Fruit fly (Drosophila melanogaster) whole organism, larva: ENCODE measurements around the gene MRP.

Source experiments
- noc ChIP-seq: fragments of 200-800 bp; sonication (Bioruptor generic); optimal IDR thresholded peaks from 3 replicates; lab custom pipeline; 2019; ENCODE audit warnings: missing biosample characterization, mild to moderate bottlenecking, missing genetic modification characterization, moderate library complexity

MRP gene

dm6 chr2L:12718437-12719376 lies at the start of gene MRP:
TSS of gene MRP (plus strand) at chr2L:12719045.
- peak; percentile 44 for TF ChIP-seq noc (tag; lab: Kevin White, UChicago)

DNA sequence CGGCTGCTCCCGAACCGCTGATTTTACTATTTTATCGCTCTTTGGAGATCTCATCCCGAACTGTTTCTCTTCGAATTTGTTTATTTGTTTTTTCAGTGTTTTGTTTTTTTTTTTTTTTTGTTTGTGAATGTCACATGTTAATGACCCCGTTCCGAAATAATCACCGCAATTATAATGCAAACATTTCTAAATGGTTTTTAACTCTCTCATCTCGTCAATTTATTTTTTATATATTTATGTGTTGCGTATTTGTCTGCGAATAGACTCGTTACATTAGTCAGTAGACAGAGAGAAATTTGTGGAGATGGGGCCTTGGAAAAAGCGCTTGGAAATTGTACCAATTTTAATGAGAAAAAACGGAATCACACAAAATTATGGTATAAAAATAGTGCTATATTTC lies 49.2 kb upstream of the MRP start, which contains the start of gene Nepl7:
TSS of gene Nepl7 (minus strand) at position 101 of the 400 bp plus-strand sequence.
- no peak for TF ChIP-seq noc (tag; lab: Kevin White, UChicago)

- no peak for TF ChIP-seq noc (tag; lab: Kevin White, UChicago)
Observed at dm6 chr2L:12672296-12672695, 46.5 kb upstream of the MRP start.

DNA sequence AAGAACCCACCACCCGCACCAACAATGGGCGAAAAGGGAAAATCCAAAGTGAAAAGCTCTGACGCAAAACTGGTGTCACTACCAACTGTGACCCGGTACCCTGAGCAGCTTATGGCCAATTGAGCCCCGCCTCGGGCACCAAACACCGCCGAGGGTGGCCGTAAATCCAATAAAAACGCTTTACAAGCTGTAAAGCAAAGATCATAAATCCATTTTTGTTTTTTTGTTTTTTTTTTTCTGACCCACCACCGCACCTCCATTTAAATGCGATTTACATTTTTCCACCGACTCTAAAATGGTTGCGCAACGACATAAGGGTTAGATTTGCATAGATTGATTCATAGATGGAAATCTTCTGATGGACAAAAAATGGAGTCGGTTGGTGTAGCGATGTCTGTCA lies 44.5 kb upstream of the MRP start:
- no peak for TF ChIP-seq noc (tag; lab: Kevin White, UChicago)

DNA sequence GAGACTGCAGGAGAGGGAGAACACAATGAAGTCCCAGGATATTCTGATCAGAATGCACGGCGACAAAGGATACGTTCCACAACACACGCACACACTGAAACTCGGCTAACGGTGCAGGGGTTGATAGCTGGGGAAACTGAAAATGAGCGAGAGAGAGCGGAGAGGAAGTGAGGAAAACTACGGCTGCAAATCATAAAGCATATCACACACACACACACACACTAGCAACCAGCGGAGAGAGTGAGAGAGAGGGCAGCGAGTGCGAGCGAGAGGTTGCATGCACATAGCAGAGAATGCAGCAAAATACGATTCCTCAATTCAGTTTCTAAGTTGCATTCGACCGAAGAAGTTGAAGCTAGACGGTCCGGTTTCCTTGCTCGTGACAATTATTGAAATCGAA lies 40.6 kb upstream of the MRP start:
- TF ChIP-seq noc (tag; lab: Kevin White, UChicago) = no peak

- TF ChIP-seq noc (tag; lab: Kevin White, UChicago) = no peak
Observed at dm6 chr2L:12679310-12679709, 39.5 kb upstream of the MRP start.

dm6 chr2L:12681603-12682368 lies 37.1 kb upstream of the MRP start:
- no peak for TF ChIP-seq noc (tag; lab: Kevin White, UChicago)

DNA sequence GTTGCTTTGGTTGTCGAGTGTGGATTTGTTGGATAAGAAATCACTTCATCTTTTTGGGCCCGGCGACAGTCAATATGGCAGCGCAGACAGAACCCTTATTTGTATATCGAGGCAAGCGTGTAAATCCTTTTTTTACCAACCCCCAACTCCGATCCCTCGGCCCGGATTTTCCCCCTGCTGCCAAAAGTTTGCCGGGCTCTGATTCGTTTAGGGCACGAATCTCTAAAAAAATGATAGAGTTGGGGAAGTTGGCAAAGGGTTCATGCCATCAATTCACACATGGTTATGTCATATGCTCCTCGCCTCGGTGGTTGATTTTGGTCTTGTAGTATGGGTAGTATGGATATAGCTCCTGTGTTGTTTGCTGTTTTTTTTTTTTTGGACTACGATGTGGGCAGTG lies 32.0 kb upstream of the MRP start:
- no peak for TF ChIP-seq noc (tag; lab: Kevin White, UChicago)

- no peak for TF ChIP-seq noc (tag; lab: Kevin White, UChicago)
Observed at dm6 chr2L:12689281-12689765, 29.5 kb upstream of the MRP start.

- TF ChIP-seq noc (tag; lab: Kevin White, UChicago) = no peak
Observed at dm6 chr2L:12692343-12693079, 26.3 kb upstream of the MRP start, which contains the start of the genes CCT4 and CG6153. TSS of gene CCT4 (minus strand) at chr2L:12692934. TSS of gene CG6153 (plus strand) at chr2L:12692993.

dm6 chr2L:12694823-12695420 lies 23.9 kb upstream of the MRP start, which contains the start of the genes IFT43 and PICK1:
TSS of gene IFT43 (minus strand) at chr2L:12694988.
TSS of gene PICK1 (plus strand) at chr2L:12695033.
- TF ChIP-seq noc (tag; lab: Kevin White, UChicago) = no peak

DNA sequence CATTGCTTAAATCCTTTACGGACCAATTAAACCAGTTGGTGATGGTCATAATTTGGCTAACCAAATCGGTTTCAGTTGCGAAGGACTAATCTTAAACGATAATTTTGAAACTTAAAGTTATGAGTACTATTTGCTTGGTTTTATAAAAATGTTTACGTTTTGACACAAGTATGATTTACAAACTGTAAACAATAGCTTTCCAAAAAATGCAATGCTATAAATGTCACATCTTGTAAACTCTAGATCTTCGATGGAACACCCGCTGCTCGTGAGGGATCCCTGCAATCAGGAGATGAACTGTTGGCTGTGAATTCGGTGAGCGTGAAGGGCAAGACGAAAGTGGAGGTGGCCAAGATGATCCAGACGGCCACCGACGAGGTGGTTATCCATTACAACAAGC lies 21.6 kb upstream of the MRP start, which contains the start of gene CG5781:
TSS of gene CG5781 (minus strand) at position 101 of the 400 bp plus-strand sequence.
- TF ChIP-seq noc (tag; lab: Kevin White, UChicago) = no peak

- peak; percentile 37 for TF ChIP-seq noc (tag; lab: Kevin White, UChicago)
Observed at dm6 chr2L:12700381-12700963, 18.4 kb upstream of the MRP start, which contains the start of gene CG17036. TSS of gene CG17036 (minus strand) at chr2L:12700746.

DNA sequence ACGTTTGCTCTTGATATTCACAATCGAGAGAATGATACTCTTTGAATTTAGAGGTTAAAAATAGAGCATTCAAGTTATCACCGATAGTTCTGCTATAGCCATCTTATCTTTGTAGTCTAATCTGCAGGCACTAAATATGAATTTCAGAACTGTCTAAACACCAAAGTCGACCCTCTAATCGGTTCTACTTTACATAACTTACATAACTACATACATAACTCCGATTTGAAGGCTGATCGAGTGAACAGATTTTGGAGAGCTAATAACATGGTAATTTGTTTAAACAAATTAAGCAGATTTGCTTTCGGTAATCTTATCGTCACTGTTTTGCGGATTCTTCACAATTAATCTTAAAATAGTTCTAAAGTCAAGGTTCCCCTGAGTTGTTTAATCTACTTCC lies 17.3 kb upstream of the MRP start:
- TF ChIP-seq noc (tag; lab: Kevin White, UChicago) = peak; percentile 6
